Worm (Caenorhabditis elegans) whole organism, L3 larva: Measurements from ENCODE around the gene C04E12.5.

Experiments
- ama-1 ChIP-seq: fragments of 150-350 bp; optimal IDR thresholded peaks from 2 replicates; lab custom pipeline; 2018
- ceh-82 ChIP-seq: fragments of 150-350 bp; optimal IDR thresholded peaks from 2 replicates; lab custom pipeline; 2014; ENCODE audit warnings: missing biosample characterization, missing genetic modification characterization
- daf-12 ChIP-seq: fragments of 150-350 bp; optimal IDR thresholded peaks from 2 replicates; lab custom pipeline; 2014; ENCODE audit warnings: missing biosample characterization, missing genetic modification reagents, missing genetic modification characterization
- elt-1 ChIP-seq: fragments of 150-350 bp; optimal IDR thresholded peaks from 2 replicates; lab custom pipeline; 2014; ENCODE audit warnings: missing biosample characterization, missing genetic modification characterization
- fos-1 ChIP-seq: fragments of 150-350 bp; optimal IDR thresholded peaks from 2 replicates; lab custom pipeline; 2014; ENCODE audit warnings: missing biosample characterization, missing genetic modification characterization
- mdl-1 ChIP-seq: fragments of 150-350 bp; optimal IDR thresholded peaks from 2 replicates; lab custom pipeline; 2014; ENCODE audit warnings: missing biosample characterization, missing genetic modification characterization
- nfya-1 ChIP-seq: sonication (generic microtip); optimal IDR thresholded peaks from 2 replicates; lab custom pipeline; 2017; ENCODE audit warnings: missing genetic modification characterization, mild to moderate bottlenecking, missing compliant biosample characterization, antibody characterized with exemption, moderate library complexity; ENCODE audit not compliant: insufficient read depth
- nhr-25 ChIP-seq: sonication (generic microtip); optimal IDR thresholded peaks from 2 replicates; lab custom pipeline; 2017; ENCODE audit warnings: missing biosample characterization, missing genetic modification characterization
- sea-2 ChIP-seq: fragments of 150-350 bp; sonication (generic microtip); optimal IDR thresholded peaks from 4 replicates; lab custom pipeline; 2014; ENCODE audit warnings: missing biosample characterization, missing genetic modification reagents, missing genetic modification characterization
- snpc-4 ChIP-seq: fragments of 150-350 bp; optimal IDR thresholded peaks from 2 replicates; lab custom pipeline; 2014; ENCODE audit warnings: missing biosample characterization, missing genetic modification characterization
- tbx-2 ChIP-seq: sonication (generic microtip); optimal IDR thresholded peaks from 2 replicates; lab custom pipeline; 2016; ENCODE audit warnings: mild to moderate bottlenecking, missing genetic modification characterization, missing compliant biosample characterization
- unc-39 ChIP-seq: sonication (generic microtip); optimal IDR thresholded peaks from 4 replicates; lab custom pipeline; 2017; ENCODE audit warnings: missing biosample characterization, missing genetic modification characterization
- unc-62 ChIP-seq: fragments of 150-350 bp; sonication (generic microtip); optimal IDR thresholded peaks from 4 replicates; lab custom pipeline; 2014; ENCODE audit warnings: missing biosample characterization, missing genetic modification reagents, missing genetic modification characterization
- ztf-11 ChIP-seq: fragments of 150-350 bp; optimal IDR thresholded peaks from 2 replicates; lab custom pipeline; 2014; ENCODE audit warnings: missing biosample characterization, missing genetic modification characterization

DNA sequence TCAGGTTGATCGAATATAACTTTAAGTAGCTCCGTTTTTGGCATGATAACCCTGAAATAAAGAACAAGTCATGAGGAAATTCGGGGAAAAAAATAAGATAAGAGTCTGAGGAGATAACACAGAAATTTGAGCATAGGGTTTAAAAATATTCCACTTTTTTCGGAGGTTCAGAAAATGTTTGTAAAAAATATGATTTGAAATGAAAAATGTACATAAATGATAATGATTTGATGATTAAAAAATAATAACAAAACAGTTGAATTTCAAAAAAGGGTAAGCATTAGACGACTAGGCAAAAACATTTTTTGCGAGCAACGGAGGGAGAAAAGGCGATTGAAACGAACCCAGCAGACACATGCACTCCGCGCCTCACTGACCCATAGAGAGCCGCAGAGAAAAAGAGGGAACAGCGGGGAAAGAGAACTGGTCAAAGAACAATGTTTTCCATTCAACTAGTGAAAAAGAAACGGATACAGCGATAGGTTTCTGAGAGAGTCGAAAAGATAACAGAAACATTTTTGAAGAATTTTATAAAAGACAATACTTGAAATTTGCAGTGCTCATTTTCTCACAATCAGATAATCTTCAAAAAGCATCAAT, 46.2 kb upstream of the C04E12.5 start, which contains the start of gene arrd-18:
- TF ChIP-seq elt-1 (tag; lab: Kevin White, UChicago): no peak
- TF ChIP-seq ztf-11 (tag; lab: Kevin White, UChicago): no peak
- no peak for TF ChIP-seq mdl-1 (tag; lab: Kevin White, UChicago)
- TF ChIP-seq fos-1 (tag; lab: Kevin White, UChicago): no peak
- TF ChIP-seq ceh-82 (tag; lab: Kevin White, UChicago): no peak
- TF ChIP-seq daf-12 (tag; lab: Kevin White, UChicago): no peak
- peak; percentile 27 for TF ChIP-seq nfya-1 (tag; lab: Kevin White, UChicago)
- no peak for TF ChIP-seq ama-1 (lab: Kevin White, UChicago)
- no peak for TF ChIP-seq tbx-2
- TF ChIP-seq sea-2: no peak
- TF ChIP-seq snpc-4 (tag; lab: Kevin White, UChicago): peak; percentile 14
- no peak for TF ChIP-seq unc-39 (tag; lab: Kevin White, UChicago)
- no peak for TF ChIP-seq unc-62 (GFP tag; lab: Kevin White, UChicago)
- TF ChIP-seq nhr-25 (tag; lab: Kevin White, UChicago): no peak
